Worm (Caenorhabditis elegans) whole organism, early embryonic: ENCODE measurements around the gene F47B8.10.
"Not testable (repeated sequence)": the region's sequence is repeated elsewhere in the genome, so short reads cannot be mapped to it uniquely, and the experiment has no call there.

Experiments used
- B0310.2 ChIP-seq: sonication (generic microtip); optimal IDR thresholded peaks from 2 replicates; lab custom pipeline; 2016; ENCODE audit warnings: mild to moderate bottlenecking, missing genetic modification characterization, missing compliant biosample characterization
- F13C5.2 ChIP-seq: sonication (generic microtip); optimal IDR thresholded peaks from 2 replicates; lab custom pipeline; 2017; ENCODE audit warnings: mild to moderate bottlenecking, missing genetic modification characterization, inconsistent platforms, missing compliant biosample characterization
- aly-1 ChIP-seq: sonication (generic microtip); optimal IDR thresholded peaks from 2 replicates; lab custom pipeline; 2016; ENCODE audit warnings: missing genetic modification characterization, missing compliant biosample characterization
- ama-1 ChIP-seq: fragments of 150-350 bp; optimal IDR thresholded peaks from 2 replicates; lab custom pipeline; 2014
- ceh-13 ChIP-seq: fragments of 200-800 bp; sonication (Bioruptor generic); optimal IDR thresholded peaks from 2 replicates; lab custom pipeline; 2018; ENCODE audit warnings: mild to moderate bottlenecking, missing genetic modification characterization, missing compliant biosample characterization
- ceh-36 ChIP-seq: sonication (generic microtip); optimal IDR thresholded peaks from 2 replicates; lab custom pipeline; 2016; ENCODE audit warnings: missing genetic modification characterization, inconsistent platforms, missing compliant biosample characterization
- ets-7 ChIP-seq: sonication (generic microtip); optimal IDR thresholded peaks from 2 replicates; lab custom pipeline; 2016; ENCODE audit warnings: missing genotype, missing genetic modification characterization, missing compliant biosample characterization
- flt-1 ChIP-seq: fragments of 200-800 bp; sonication (Bioruptor generic); IDR thresholded peaks from 2 replicates; pipeline ENCODE4 v1.3.6; 2022; ENCODE audit warnings: missing genetic modification characterization, missing compliant biosample characterization
- hmbx-1 ChIP-seq: sonication (generic microtip); optimal IDR thresholded peaks from 2 replicates; lab custom pipeline; 2016; ENCODE audit warnings: mild to moderate bottlenecking, missing genetic modification characterization, missing compliant biosample characterization
- hmg-4 ChIP-seq: fragments of 200-800 bp; sonication (Bioruptor generic); optimal IDR thresholded peaks from 2 replicates; lab custom pipeline; 2018; ENCODE audit warnings: mild to moderate bottlenecking, missing genetic modification characterization, missing compliant biosample characterization
- hnd-1 ChIP-seq: sonication (generic microtip); optimal IDR thresholded peaks from 2 replicates; lab custom pipeline; 2016; ENCODE audit warnings: missing genetic modification characterization, missing compliant biosample characterization
- pes-1 ChIP-seq: fragments of 200-800 bp; sonication (Bioruptor generic); IDR thresholded peaks from 2 replicates; pipeline ENCODE4 v1.3.6; 2022; ENCODE audit warnings: missing genetic modification reagents, missing genetic modification characterization, missing compliant biosample characterization
- scrt-1 ChIP-seq: fragments of 200-800 bp; sonication (Bioruptor generic); IDR thresholded peaks from 2 replicates; pipeline ENCODE4 v1.3.6; 2022; ENCODE audit warnings: missing genetic modification characterization, missing compliant biosample characterization
- sea-1 ChIP-seq: fragments of 200-800 bp; sonication (Bioruptor generic); conservative IDR thresholded peaks from 2 replicates; pipeline ENCODE4 v1.3.6; 2022; ENCODE audit warnings: missing genetic modification characterization, missing compliant biosample characterization
- tbx-11 ChIP-seq: fragments of 200-800 bp; sonication (Bioruptor generic); IDR thresholded peaks from 2 replicates; pipeline ENCODE4 v1.3.6; 2022; ENCODE audit warnings: missing genetic modification characterization, missing compliant biosample characterization
- tbx-37 ChIP-seq: fragments of 200-800 bp; sonication (Bioruptor generic); conservative IDR thresholded peaks from 2 replicates; pipeline ENCODE4 v1.3.6; 2022; ENCODE audit warnings: missing genetic modification reagents, missing genetic modification characterization, missing compliant biosample characterization
- tra-4 ChIP-seq: sonication (generic microtip); optimal IDR thresholded peaks from 2 replicates; lab custom pipeline; 2017; ENCODE audit warnings: missing genetic modification characterization, missing compliant biosample characterization

F47B8.10 gene

ce11 chrV:14308164-14308563 lies 33.6 kb upstream of the F47B8.10 start, which contains the start of gene spig-5:
TSS of gene spig-5 (plus strand) at chrV:14308464.
- TF ChIP-seq B0310.2 (tag; lab: Kevin White, UChicago); hmbx-1 (tag; lab: Kevin White, UChicago); flt-1 (GFP tag; lab: Robert Waterston, UW): not testable (repeated sequence)

ce11 chrV:14309632-14310031 lies 32.1 kb upstream of the F47B8.10 start, which contains the start of gene F14D7.14:
TSS of gene F14D7.14 (plus strand) at chrV:14309932.
- TF ChIP-seq aly-1; hnd-1 (tag; lab: Kevin White, UChicago); ceh-13: not testable (repeated sequence)

ce11 chrV:14311115-14311514 lies 30.7 kb upstream of the F47B8.10 start, which contains the start of gene ddn-3:
TSS of gene ddn-3 (minus strand) at chrV:14311215.
- TF ChIP-seq pes-1 (no peak), flt-1 (GFP tag; lab: Robert Waterston, UW) (no peak), ceh-13 (no peak), ceh-36 (tag; lab: Kevin White, UChicago) (no peak), B0310.2 (tag; lab: Kevin White, UChicago) (no peak), hmbx-1 (tag; lab: Kevin White, UChicago) (no peak), tbx-11 (GFP tag; lab: Robert Waterston, UW) (no peak), hmg-4 (GFP tag; lab: Kevin White, UChicago) (no peak), scrt-1 (GFP tag; lab: Robert Waterston, UW) (no peak), aly-1 (no peak), tbx-37 (GFP tag; lab: Robert Waterston, UW) (no peak), F13C5.2 (tag; lab: Kevin White, UChicago) (no peak), ets-7 (tag; lab: Kevin White, UChicago) (no peak), tra-4 (tag; lab: Kevin White, UChicago) (no peak), hnd-1 (tag; lab: Kevin White, UChicago) (no peak), ama-1 (no peak), sea-1 (GFP tag; lab: Robert Waterston, UW) (no peak)

- TF ChIP-seq hnd-1 (tag; lab: Kevin White, UChicago) (no peak), flt-1 (GFP tag; lab: Robert Waterston, UW) (no peak), B0310.2 (tag; lab: Kevin White, UChicago) (no peak), ets-7 (tag; lab: Kevin White, UChicago) (no peak), ama-1 (no peak), F13C5.2 (tag; lab: Kevin White, UChicago) (no peak), scrt-1 (GFP tag; lab: Robert Waterston, UW) (no peak), ceh-36 (tag; lab: Kevin White, UChicago) (no peak), tbx-11 (GFP tag; lab: Robert Waterston, UW) (no peak), hmbx-1 (tag; lab: Kevin White, UChicago) (no peak), tbx-37 (GFP tag; lab: Robert Waterston, UW) (no peak), sea-1 (GFP tag; lab: Robert Waterston, UW) (no peak), aly-1 (no peak), pes-1 (no peak), tra-4 (tag; lab: Kevin White, UChicago) (no peak), hmg-4 (GFP tag; lab: Kevin White, UChicago) (no peak), ceh-13 (no peak)
These were observed 29.1 kb upstream of the F47B8.10 start, which contains the start of gene F14D7.8 for ce11 chrV:14312695-14313094. TSS of gene F14D7.8 (minus strand) at chrV:14312795.

ce11 chrV:14314236-14314635 lies 27.5 kb upstream of the F47B8.10 start, which contains the start of gene F47B8.1:
TSS of gene F47B8.1 (minus strand) at chrV:14314336.
- TF ChIP-seq ceh-13 (no peak), sea-1 (GFP tag; lab: Robert Waterston, UW) (no peak), pes-1 (no peak), aly-1 (no peak), tra-4 (tag; lab: Kevin White, UChicago) (no peak)

ce11 chrV:14316525-14316924 lies 25.2 kb upstream of the F47B8.10 start, which contains the start of gene F47B8.2:
TSS of gene F47B8.2 (minus strand) at chrV:14316625.
- TF ChIP-seq tbx-11 (GFP tag; lab: Robert Waterston, UW) (no peak), pes-1 (no peak), hmg-4 (GFP tag; lab: Kevin White, UChicago) (no peak), ceh-36 (tag; lab: Kevin White, UChicago) (no peak), tbx-37 (GFP tag; lab: Robert Waterston, UW) (no peak), B0310.2 (tag; lab: Kevin White, UChicago) (no peak), hnd-1 (tag; lab: Kevin White, UChicago) (no peak), sea-1 (GFP tag; lab: Robert Waterston, UW) (no peak), scrt-1 (GFP tag; lab: Robert Waterston, UW) (no peak), flt-1 (GFP tag; lab: Robert Waterston, UW) (no peak), F13C5.2 (tag; lab: Kevin White, UChicago) (no peak), tra-4 (tag; lab: Kevin White, UChicago) (no peak), ets-7 (tag; lab: Kevin White, UChicago) (no peak), ceh-13 (no peak), aly-1 (no peak), hmbx-1 (tag; lab: Kevin White, UChicago) (no peak), ama-1 (no peak)

- TF ChIP-seq B0310.2 (tag; lab: Kevin White, UChicago) (no peak), scrt-1 (GFP tag; lab: Robert Waterston, UW) (no peak), pes-1 (no peak), tbx-37 (GFP tag; lab: Robert Waterston, UW) (no peak), ets-7 (tag; lab: Kevin White, UChicago) (no peak)
These were observed 24.6 kb upstream of the F47B8.10 start for ce11 chrV:14317204-14317603.

- TF ChIP-seq sea-1 (GFP tag; lab: Robert Waterston, UW) (no peak), scrt-1 (GFP tag; lab: Robert Waterston, UW) (no peak), tra-4 (tag; lab: Kevin White, UChicago) (no peak), flt-1 (GFP tag; lab: Robert Waterston, UW) (no peak), tbx-37 (GFP tag; lab: Robert Waterston, UW) (no peak), pes-1 (no peak), aly-1 (no peak)
These were observed 24.2 kb upstream of the F47B8.10 start for ce11 chrV:14317621-14318020.
